Worm (Caenorhabditis elegans) whole organism, late embryonic: Measurements from ENCODE around the gene unc-44.

ENCODE experiments used
- ceh-14 ChIP-seq: sonication (generic microtip); optimal IDR thresholded peaks from 2 replicates; lab custom pipeline; 2016; ENCODE audit warnings: missing genotype, missing genetic modification characterization, missing compliant biosample characterization
- ceh-48 ChIP-seq: sonication (generic microtip); optimal IDR thresholded peaks from 2 replicates; lab custom pipeline; 2016; ENCODE audit warnings: missing genetic modification characterization, inconsistent platforms, missing compliant biosample characterization
- elt-2 ChIP-seq: sonication (generic microtip); optimal IDR thresholded peaks from 2 replicates; lab custom pipeline; 2016; ENCODE audit warnings: missing genetic modification reagents, missing genetic modification characterization, missing compliant biosample characterization
- gmeb-2 ChIP-seq: sonication (generic microtip); optimal IDR thresholded peaks from 2 replicates; lab custom pipeline; 2016; ENCODE audit warnings: missing genetic modification characterization, inconsistent platforms, missing compliant biosample characterization
- hlh-30 ChIP-seq: sonication (generic microtip); optimal IDR thresholded peaks from 2 replicates; lab custom pipeline; 2017; ENCODE audit warnings: antibody characterized with exemption, missing genetic modification characterization, missing compliant biosample characterization; ENCODE audit not compliant: insufficient read depth
- nfya-1 ChIP-seq: sonication (generic microtip); optimal IDR thresholded peaks from 2 replicates; lab custom pipeline; 2017; ENCODE audit warnings: missing genetic modification characterization, mild to moderate bottlenecking, missing compliant biosample characterization, antibody characterized with exemption, moderate library complexity
- npax-4 ChIP-seq: sonication (generic microtip); optimal IDR thresholded peaks from 2 replicates; lab custom pipeline; 2016; ENCODE audit warnings: missing genetic modification characterization, missing compliant biosample characterization
- pax-1 ChIP-seq: fragments of 150-350 bp; optimal IDR thresholded peaks from 2 replicates; lab custom pipeline; 2014; ENCODE audit warnings: missing biosample characterization, missing genetic modification characterization
- pha-4 ChIP-seq: fragments of 150-350 bp; optimal IDR thresholded peaks from 2 replicates; lab custom pipeline; 2018; ENCODE audit warnings: missing biosample characterization, missing genetic modification reagents, missing genetic modification characterization
- tbx-2 ChIP-seq: sonication (generic microtip); optimal IDR thresholded peaks from 2 replicates; lab custom pipeline; 2016; ENCODE audit warnings: missing genetic modification characterization, missing compliant biosample characterization

DNA sequence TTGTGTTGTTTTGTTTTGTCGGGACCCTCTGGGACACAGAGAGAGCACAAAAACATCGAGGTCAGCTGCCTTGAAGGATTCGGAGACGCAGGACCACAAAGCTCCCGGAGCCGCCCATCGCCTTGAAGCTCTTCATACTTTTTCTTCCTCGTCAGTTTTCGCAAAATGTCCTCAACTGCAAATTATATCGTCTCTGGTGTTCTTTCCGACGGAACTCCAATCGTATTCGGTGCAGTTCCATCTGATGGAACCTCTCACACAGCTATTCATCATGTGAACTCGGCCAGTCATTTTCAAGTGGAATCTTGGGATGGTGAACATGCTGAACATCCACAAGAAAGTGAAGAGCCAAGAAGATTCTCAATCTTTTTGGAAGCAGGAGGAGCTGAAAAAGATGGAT lies 10.1 kb downstream of the unc-44 start:
- TF ChIP-seq ceh-14 (tag; lab: Kevin White, UChicago) = no peak
- TF ChIP-seq pha-4 (tag; lab: Kevin White, UChicago) = no peak
- no peak for TF ChIP-seq elt-2 (tag; lab: Kevin White, UChicago)
- no peak for TF ChIP-seq gmeb-2 (tag; lab: Kevin White, UChicago)
- TF ChIP-seq hlh-30 (tag; lab: Kevin White, UChicago) = no peak
- no peak for TF ChIP-seq pax-1 (tag; lab: Kevin White, UChicago)
- no peak for TF ChIP-seq ceh-48 (tag; lab: Kevin White, UChicago)
- TF ChIP-seq nfya-1 = no peak
- no peak for TF ChIP-seq tbx-2
- TF ChIP-seq npax-4 (tag; lab: Kevin White, UChicago) = no peak
